Fruit fly (Drosophila melanogaster): ENCODE data around the gene CG32107.

Gene CG32107

DNA sequence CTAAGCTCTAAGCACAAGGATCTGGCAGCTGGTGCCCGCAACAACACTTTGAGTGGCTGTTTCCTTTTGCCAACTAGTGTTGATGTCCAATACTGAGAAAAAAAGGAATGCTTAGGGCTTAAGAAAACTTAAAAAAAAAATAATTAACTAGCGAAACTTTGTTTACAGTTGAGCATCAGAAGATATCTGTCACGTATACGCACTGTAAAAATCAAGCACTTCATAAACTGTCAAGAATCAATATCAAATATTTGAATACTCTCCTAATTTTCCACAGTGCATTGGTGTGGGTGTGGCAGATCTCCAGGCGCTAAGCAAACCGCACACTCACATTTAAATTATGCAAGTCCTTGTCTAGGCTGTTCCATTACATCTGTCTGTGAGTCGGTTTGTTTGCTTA, 13.1 kb upstream of the CG32107 start (continued):
- TF ChIP-seq CG4404 (GFP tag; IDR thresholded peaks at IDR 0.05) (no peak), CG17359 (tag; optimal IDR thresholded peaks at IDR 0.05) (no peak), Fer1 (GFP tag; optimal IDR thresholded peaks at IDR 0.05) (no peak), CG12219 (GFP tag; optimal IDR thresholded peaks at IDR 0.05) (no peak), CG10209 (GFP tag; optimal IDR thresholded peaks at IDR 0.05) (no peak), CG32532 (GFP tag; IDR thresholded peaks at IDR 0.05) (peak; percentile 50; the same call in 1 of the 2 replicates), ssp (GFP tag; IDR thresholded peaks at IDR 0.05) (no peak), bab2 (GFP tag; optimal IDR thresholded peaks at IDR 0.05) (no peak), cas (GFP tag; IDR thresholded peaks at IDR 0.05) (no peak), Fer3 (tag; optimal IDR thresholded peaks at IDR 0.05) (peak; percentile 25), Scr (GFP tag; IDR thresholded peaks at IDR 0.05; ENCODE audit: partially characterized antibody) (no peak), CG9817 (tag; optimal IDR thresholded peaks at IDR 0.05) (no peak), CG14441 (GFP tag; IDR thresholded peaks at IDR 0.05) (no peak), abd-A (tag; optimal IDR thresholded peaks at IDR 0.05) (peak; percentile 34), CG4328 (GFP tag; optimal IDR thresholded peaks at IDR 0.05) (no peak), GATAe (GFP tag; conservative IDR thresholded peaks at IDR 0.05) (no peak), lbe (GFP tag; optimal IDR thresholded peaks at IDR 0.05) (no peak), trem (tag; optimal IDR thresholded peaks at IDR 0.05) (no peak), caup (GFP tag; optimal IDR thresholded peaks at IDR 0.05; ENCODE audit: severe bottlenecking) (peak; percentile 33), CG31441 (GFP tag; IDR thresholded peaks at IDR 0.05) (no peak), stwl (tag; optimal IDR thresholded peaks at IDR 0.05) (no peak), mirr (GFP tag; optimal IDR thresholded peaks at IDR 0.05) (no peak), CG9876 (GFP tag; optimal IDR thresholded peaks at IDR 0.05) (no peak), ind (GFP tag; optimal IDR thresholded peaks at IDR 0.05) (no peak), Hey (tag; optimal IDR thresholded peaks at IDR 0.05) (no peak), CG3065 (GFP tag; optimal IDR thresholded peaks at IDR 0.05) (no peak), Sry-β (GFP tag; optimal IDR thresholded peaks at IDR 0.05) (no peak), org-1 (GFP tag; optimal IDR thresholded peaks at IDR 0.05) (no peak), Trl (optimal IDR thresholded peaks at IDR 0.05) (no peak), Trl (GFP tag; optimal IDR thresholded peaks at IDR 0.05) (no peak), Ets65A (GFP tag) (peak; percentile 93), gfzf (GFP tag; optimal IDR thresholded peaks at IDR 0.05) (no peak), D (optimal IDR thresholded peaks at IDR 0.05) (no peak), D (GFP tag; optimal IDR thresholded peaks at IDR 0.05) (no peak), dmrt99B (tag; optimal IDR thresholded peaks at IDR 0.05) (peak; percentile 27), CG10543 (GFP tag; optimal IDR thresholded peaks at IDR 0.05) (no peak), CG2120 (GFP tag; optimal IDR thresholded peaks at IDR 0.05) (peak; percentile 69), CG10147 (GFP tag; optimal IDR thresholded peaks at IDR 0.05) (peak; percentile 33), tx (GFP tag; optimal IDR thresholded peaks at IDR 0.05) (no peak), E2f2 (GFP tag; IDR thresholded peaks at IDR 0.05) (no peak), gem (tag; optimal IDR thresholded peaks at IDR 0.05) (peak; percentile 26), dimm (GFP tag; IDR thresholded peaks at IDR 0.05) (no peak), CG17912 (GFP tag; optimal IDR thresholded peaks at IDR 0.05) (no peak), Bteb2 (GFP tag; optimal IDR thresholded peaks at IDR 0.05) (no peak), sim (GFP tag; IDR thresholded peaks at IDR 0.05) (no peak), al (GFP tag; IDR thresholded peaks at IDR 0.05) (no peak), Side (GFP tag; optimal IDR thresholded peaks at IDR 0.05) (no peak), CG30020 (tag; optimal IDR thresholded peaks at IDR 0.05) (no peak), croc (GFP tag; conservative IDR thresholded peaks at IDR 0.05) (no peak), CG7556 (GFP tag; optimal IDR thresholded peaks at IDR 0.05) (peak; percentile 18), Sry-δ (GFP tag; optimal IDR thresholded peaks at IDR 0.05) (no peak), slbo (GFP tag; IDR thresholded peaks at IDR 0.05) (peak; percentile 46), inv (GFP tag; IDR thresholded peaks at IDR 0.05; ENCODE audit: partially characterized antibody) (no peak)
